Worm (Caenorhabditis elegans) whole organism, L3 larva: ENCODE measurements around the gene tbx-11.

Experiments used
- ZK546.5 ChIP-seq: sonication (generic microtip); optimal IDR thresholded peaks from 2 replicates; lab custom pipeline; 2017; ENCODE audit warnings: missing biosample characterization, missing genetic modification characterization
- aly-2 ChIP-seq: fragments of 150-350 bp; optimal IDR thresholded peaks from 2 replicates; lab custom pipeline; 2014; ENCODE audit warnings: missing biosample characterization, missing genetic modification characterization
- ama-1 ChIP-seq: fragments of 150-350 bp; optimal IDR thresholded peaks from 2 replicates; lab custom pipeline; 2018
- egl-27 ChIP-seq: sonication (generic microtip); optimal IDR thresholded peaks from 4 replicates; lab custom pipeline; 2017; ENCODE audit warnings: missing biosample characterization, missing genetic modification reagents, missing genetic modification characterization
- egl-5 ChIP-seq: fragments of 150-350 bp; optimal IDR thresholded peaks from 2 replicates; lab custom pipeline; 2017; ENCODE audit warnings: missing biosample characterization, missing genetic modification reagents, missing genetic modification characterization, inconsistent platforms
- elt-1 ChIP-seq: fragments of 150-350 bp; optimal IDR thresholded peaks from 2 replicates; lab custom pipeline; 2014; ENCODE audit warnings: missing biosample characterization, missing genetic modification characterization
- elt-2 ChIP-seq: sonication (generic microtip); optimal IDR thresholded peaks from 2 replicates; lab custom pipeline; 2016; ENCODE audit warnings: missing genetic modification reagents, mild to moderate bottlenecking, missing genetic modification characterization, missing compliant biosample characterization
- eor-1 ChIP-seq, 2 experiments: fragments of 150-350 bp; optimal IDR thresholded peaks; 2 replicates each; lab custom pipeline; 2014 to 2018; ENCODE audit warnings: missing biosample characterization in 2 of 2, missing genetic modification characterization in 2 of 2
- fkh-10 ChIP-seq: sonication (generic microtip); optimal IDR thresholded peaks from 2 replicates; lab custom pipeline; 2017; ENCODE audit warnings: missing biosample characterization, missing genetic modification reagents, missing genetic modification characterization
- fos-1 ChIP-seq: fragments of 150-350 bp; optimal IDR thresholded peaks from 2 replicates; lab custom pipeline; 2014; ENCODE audit warnings: missing biosample characterization, missing genetic modification characterization
- hmg-11 ChIP-seq: sonication (generic microtip); optimal IDR thresholded peaks from 2 replicates; lab custom pipeline; 2016; ENCODE audit warnings: missing genetic modification characterization, missing compliant biosample characterization
- jun-1 ChIP-seq: fragments of 150-350 bp; optimal IDR thresholded peaks from 2 replicates; lab custom pipeline; 2014; ENCODE audit warnings: missing biosample characterization, missing genetic modification reagents, missing genetic modification characterization
- lin-15B ChIP-seq: fragments of 150-350 bp; optimal IDR thresholded peaks from 2 replicates; lab custom pipeline; 2014; ENCODE audit warnings: missing biosample characterization, missing genetic modification characterization
- lin-39 ChIP-seq: fragments of 150-350 bp; optimal IDR thresholded peaks from 2 replicates; lab custom pipeline; 2018; ENCODE audit warnings: missing biosample characterization, missing genetic modification reagents, missing genetic modification characterization
- nhr-11 ChIP-seq: fragments of 150-350 bp; optimal IDR thresholded peaks from 2 replicates; lab custom pipeline; 2014; ENCODE audit warnings: missing biosample characterization, missing genetic modification characterization
- nhr-23 ChIP-seq: fragments of 150-350 bp; optimal IDR thresholded peaks from 2 replicates; lab custom pipeline; 2014; ENCODE audit warnings: missing biosample characterization, missing genetic modification reagents, missing genetic modification characterization
- nhr-237 ChIP-seq: fragments of 150-350 bp; optimal IDR thresholded peaks from 2 replicates; lab custom pipeline; 2014; ENCODE audit warnings: missing biosample characterization, missing genetic modification characterization
- nhr-43 ChIP-seq: sonication (generic microtip); optimal IDR thresholded peaks from 2 replicates; lab custom pipeline; 2016; ENCODE audit warnings: mild to moderate bottlenecking, missing genetic modification characterization, missing compliant biosample characterization; ENCODE audit not compliant: poor library complexity, severe bottlenecking
- nhr-67 ChIP-seq: fragments of 150-350 bp; optimal IDR thresholded peaks from 2 replicates; lab custom pipeline; 2014; ENCODE audit warnings: missing biosample characterization, missing genetic modification characterization
- nhr-76 ChIP-seq: fragments of 150-350 bp; sonication (generic microtip); optimal IDR thresholded peaks from 5 replicates; lab custom pipeline; 2014; ENCODE audit warnings: missing biosample characterization, missing genetic modification characterization
- nhr-77 ChIP-seq: fragments of 150-350 bp; optimal IDR thresholded peaks from 2 replicates; lab custom pipeline; 2014; ENCODE audit warnings: missing biosample characterization, missing genetic modification characterization
- pha-4 ChIP-seq: fragments of 150-350 bp; optimal IDR thresholded peaks from 2 replicates; lab custom pipeline; 2014; ENCODE audit warnings: missing biosample characterization, missing genetic modification reagents, missing genetic modification characterization
- sea-2 ChIP-seq: fragments of 150-350 bp; sonication (generic microtip); optimal IDR thresholded peaks from 4 replicates; lab custom pipeline; 2014; ENCODE audit warnings: missing biosample characterization, missing genetic modification reagents, missing genetic modification characterization
- unc-62 ChIP-seq: fragments of 150-350 bp; sonication (generic microtip); optimal IDR thresholded peaks from 4 replicates; lab custom pipeline; 2014; ENCODE audit warnings: missing biosample characterization, missing genetic modification reagents, missing genetic modification characterization
- zag-1 ChIP-seq: fragments of 150-350 bp; optimal IDR thresholded peaks from 2 replicates; lab custom pipeline; 2014; ENCODE audit warnings: missing biosample characterization, missing genetic modification characterization
- ztf-4 ChIP-seq: fragments of 150-350 bp; optimal IDR thresholded peaks from 2 replicates; lab custom pipeline; 2014; ENCODE audit warnings: missing biosample characterization, missing genetic modification characterization

tbx-11 gene

DNA sequence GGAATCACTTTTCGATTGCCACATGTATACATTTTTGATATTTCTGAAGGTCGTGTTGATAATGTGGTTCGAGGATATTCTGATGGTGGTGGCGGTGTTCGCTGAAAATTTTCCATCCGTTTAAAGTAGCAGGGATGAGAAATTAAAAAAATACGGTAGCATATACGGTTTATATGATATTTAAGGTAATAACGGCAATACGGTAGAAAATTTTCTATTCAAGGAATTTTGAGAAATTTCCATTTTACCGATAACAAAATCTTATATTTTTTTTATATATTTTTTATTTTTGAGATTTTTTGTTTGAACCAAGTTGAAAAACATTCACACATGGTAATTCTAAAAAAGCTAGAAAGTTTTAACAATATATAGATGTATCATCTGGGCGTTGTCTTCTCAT, 16.3 kb downstream of the tbx-11 start, which contains the start of gene ZK328.6:
ZK328.6 (minus strand) TSS at position 101 of the 400 bp plus-strand sequence.
- no peak for TF ChIP-seq nhr-67 (tag; lab: Kevin White, UChicago)
- TF ChIP-seq nhr-43 (tag; lab: Kevin White, UChicago): no peak
- TF ChIP-seq eor-1 (tag; optimal IDR thresholded peaks at IDR 0.05; lab: Kevin White, UChicago): no peak
- TF ChIP-seq nhr-11 (tag; lab: Kevin White, UChicago): no peak
- TF ChIP-seq nhr-237 (tag; lab: Kevin White, UChicago): no peak
- TF ChIP-seq jun-1 (tag; lab: Kevin White, UChicago): no peak
- no peak for TF ChIP-seq sea-2

DNA sequence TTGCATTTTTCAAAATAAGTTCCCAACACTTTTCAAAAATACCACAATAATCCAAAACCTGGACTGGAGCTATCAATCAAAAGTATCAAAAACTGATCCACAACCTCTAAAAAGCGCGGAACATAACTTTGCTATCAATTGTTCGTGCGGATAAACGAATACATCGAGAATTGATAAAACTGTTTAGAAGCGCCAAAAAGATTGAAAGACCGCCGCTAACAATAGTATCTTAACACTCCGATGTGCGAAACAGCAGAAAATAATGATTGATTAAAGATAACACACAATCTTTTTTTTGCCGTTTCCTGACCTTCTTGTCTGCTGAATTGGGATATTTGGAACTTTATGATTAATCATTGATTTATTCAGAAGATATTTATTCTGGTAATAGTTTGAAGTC, 18.3 kb downstream of the tbx-11 start, which contains the start of gene tbx-7:
tbx-7 (minus strand) TSS at position 101 of the 400 bp plus-strand sequence.
- TF ChIP-seq hmg-11 (tag; lab: Kevin White, UChicago) (no peak), elt-1 (tag; lab: Kevin White, UChicago) (no peak), sea-2 (no peak)
- TF ChIP-seq, all 47 proteins: peak for 0

DNA sequence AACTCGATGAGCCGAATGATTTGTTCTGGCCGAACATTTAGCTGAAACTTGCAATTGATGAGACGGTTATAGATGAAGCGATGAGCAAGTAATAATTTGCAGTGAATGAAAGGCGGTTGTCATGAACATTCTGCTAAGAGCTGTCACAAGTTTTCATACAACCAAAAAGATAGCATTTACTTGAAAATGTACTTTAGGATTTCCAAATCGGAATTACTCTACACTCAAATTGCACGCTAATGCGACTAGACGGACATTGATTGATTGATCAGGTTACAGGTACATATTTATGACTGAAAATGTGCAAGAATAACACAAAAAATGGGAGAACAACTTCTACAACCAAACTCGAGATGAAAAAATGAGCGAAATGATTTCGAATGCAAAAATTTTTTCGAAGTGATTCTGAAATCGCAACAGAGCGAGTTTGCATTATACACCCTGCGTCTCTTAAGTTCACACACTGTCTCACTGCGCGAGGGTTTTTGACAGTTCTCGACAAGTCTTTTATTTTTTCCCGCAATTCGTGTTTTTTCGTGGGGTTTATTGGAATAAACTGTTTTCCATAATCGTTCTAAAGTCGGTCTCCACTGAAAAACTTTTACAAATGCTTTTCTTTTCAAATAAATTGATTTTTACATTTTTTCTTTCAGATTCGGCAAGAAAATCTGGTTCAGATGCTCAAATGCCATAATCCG, 27.1 kb downstream of the tbx-11 start, which contains the start of the genes npp-10 and cyk-3:
npp-10 (minus strand) TSS at position 51 of the 698 bp plus-strand sequence.
cyk-3 (plus strand) TSS at position 648 of the 698 bp plus-strand sequence.
- TF ChIP-seq egl-5 (tag; lab: Kevin White, UChicago): peak; percentile 2
- peak; percentile 35 for TF ChIP-seq nhr-23 (tag; lab: Kevin White, UChicago)
- no peak for TF ChIP-seq elt-2 (tag; lab: Kevin White, UChicago)
- TF ChIP-seq lin-15B (tag; lab: Kevin White, UChicago): peak; percentile 69
- peak; percentile 32 for TF ChIP-seq lin-39 (tag; lab: Kevin White, UChicago)
- TF ChIP-seq, all 47 proteins: peak for 4

DNA sequence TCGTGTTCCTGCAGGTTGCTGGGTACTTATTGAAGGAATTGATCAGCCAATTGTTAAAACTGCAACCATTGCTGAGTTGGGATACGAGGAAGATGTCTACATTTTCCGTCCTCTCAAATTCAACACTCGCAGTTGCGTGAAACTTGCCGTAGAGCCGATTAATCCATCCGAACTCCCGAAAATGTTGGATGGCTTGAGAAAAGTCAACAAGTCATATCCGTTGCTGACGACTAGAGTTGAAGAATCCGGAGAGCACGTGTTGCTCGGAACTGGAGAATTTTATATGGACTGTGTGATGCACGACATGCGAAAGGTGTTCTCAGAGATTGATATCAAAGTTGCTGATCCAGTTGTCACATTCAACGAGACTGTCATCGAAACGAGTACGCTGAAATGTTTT, 35.5 kb downstream of the tbx-11 start:
- no peak for TF ChIP-seq ZK546.5 (tag; lab: Kevin White, UChicago)
- TF ChIP-seq nhr-237 (tag; lab: Kevin White, UChicago): no peak
- no peak for TF ChIP-seq lin-39 (tag; lab: Kevin White, UChicago)
- no peak for TF ChIP-seq fkh-10 (GFP tag; lab: Kevin White, UChicago)
- TF ChIP-seq fos-1 (tag; lab: Kevin White, UChicago): no peak
- TF ChIP-seq ama-1: no peak
- no peak for TF ChIP-seq ztf-4 (tag; lab: Kevin White, UChicago)
- no peak for TF ChIP-seq pha-4
- TF ChIP-seq, all 47 proteins: peak for 0

- peak; percentile 70 for TF ChIP-seq lin-15B (tag; lab: Kevin White, UChicago)
- TF ChIP-seq nhr-76 (tag; lab: Kevin White, UChicago): no peak
Measured at ce11 chrIII:6008989-6009610, 37.7 kb downstream of the tbx-11 start, which contains the start of the genes gcna-1 and eftu-2. TSS of gene gcna-1 (minus strand) at chrIII:6009084. TSS of gene eftu-2 (plus strand) at chrIII:6009560.

ce11 chrIII:6006453-6006852, 40.3 kb downstream of the tbx-11 start:
- no peak for TF ChIP-seq egl-27 (tag; lab: Kevin White, UChicago)
- TF ChIP-seq aly-2 (tag; lab: Kevin White, UChicago): no peak
- TF ChIP-seq zag-1: no peak
- no peak for TF ChIP-seq fkh-10 (GFP tag; lab: Kevin White, UChicago)
- TF ChIP-seq nhr-77 (tag; lab: Kevin White, UChicago): peak; percentile 2
- TF ChIP-seq nhr-237 (tag; lab: Kevin White, UChicago): no peak
- no peak for TF ChIP-seq unc-62 (GFP tag; lab: Kevin White, UChicago)

DNA sequence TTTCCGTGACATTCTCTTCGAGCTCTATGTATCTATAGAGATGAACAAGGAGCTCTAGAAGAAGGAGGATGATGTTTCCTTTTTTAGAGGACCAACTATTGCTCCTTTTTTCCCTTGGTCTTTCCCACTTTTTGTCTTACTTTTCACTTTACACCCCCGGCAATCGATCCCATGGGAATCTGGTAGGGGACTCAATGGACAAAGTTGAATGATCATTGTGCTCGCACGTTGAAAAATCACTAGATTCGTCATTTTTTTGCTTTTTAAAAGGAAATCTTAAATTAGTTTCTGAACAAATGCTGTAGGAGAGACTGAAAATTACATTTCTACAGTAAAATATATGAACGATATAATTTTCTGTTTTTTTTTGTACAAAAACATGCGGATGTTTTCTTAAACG, 44.8 kb downstream of the tbx-11 start:
- no peak for TF ChIP-seq ama-1
- peak; percentile 16 for TF ChIP-seq lin-39 (tag; lab: Kevin White, UChicago)
